Fruit fly (Drosophila melanogaster) whole organism, prepupa: ENCODE data around the gene CG9592.

Experiments
- Blimp-1 ChIP-seq: fragments of 200-800 bp; sonication (Bioruptor generic); optimal IDR thresholded peaks from 3 replicates; lab custom pipeline; 2017; ENCODE audit warnings: missing biosample characterization, missing genetic modification characterization, mild to moderate bottlenecking, moderate library complexity, missing genetic modification reagents
- CG10631 ChIP-seq: fragments of 200-800 bp; sonication (Bioruptor generic); optimal IDR thresholded peaks from 2 replicates; lab custom pipeline; 2016; ENCODE audit warnings: missing biosample characterization, missing genetic modification characterization
- CG10669 ChIP-seq: fragments of 200-800 bp; sonication (Bioruptor generic); optimal IDR thresholded peaks from 3 replicates; lab custom pipeline; 2018; ENCODE audit warnings: missing biosample characterization, mild to moderate bottlenecking, missing genetic modification characterization, moderate library complexity
- CG11294 ChIP-seq: fragments of 200-800 bp; sonication (Bioruptor generic); IDR thresholded peaks from 2 replicates; pipeline ENCODE4 v1.3.6; 2022; ENCODE audit warnings: missing biosample characterization, missing genetic modification characterization
- CG11902 ChIP-seq: fragments of 200-800 bp; sonication (Bioruptor generic); optimal IDR thresholded peaks from 3 replicates; lab custom pipeline; 2016; ENCODE audit warnings: missing biosample characterization, missing genetic modification characterization
- CG15336 ChIP-seq: fragments of 200-800 bp; sonication (Bioruptor generic); IDR thresholded peaks from 2 replicates; pipeline ENCODE4 v1.3.6; 2022; ENCODE audit warnings: missing biosample characterization, missing genetic modification characterization
- CG1621 ChIP-seq: fragments of 200-800 bp; sonication (Bioruptor generic); optimal IDR thresholded peaks from 3 replicates; lab custom pipeline; 2018; ENCODE audit warnings: missing biosample characterization, mild to moderate bottlenecking, missing genetic modification characterization
- CG16779 ChIP-seq: fragments of 200-800 bp; sonication (Bioruptor generic); optimal IDR thresholded peaks from 3 replicates; lab custom pipeline; 2017; ENCODE audit warnings: missing biosample characterization, mild to moderate bottlenecking, missing genetic modification characterization
- CG3032 ChIP-seq: fragments of 200-800 bp; optimal IDR thresholded peaks from 2 replicates; lab custom pipeline; 2019; ENCODE audit warnings: missing biosample characterization, mild to moderate bottlenecking, missing genetic modification characterization, moderate library complexity
- CG31627 ChIP-seq: fragments of 200-800 bp; sonication (Bioruptor generic); optimal IDR thresholded peaks from 3 replicates; lab custom pipeline; 2016; ENCODE audit warnings: missing biosample characterization, missing genetic modification characterization
- CG32006 ChIP-seq: fragments of 200-800 bp; sonication (Bioruptor generic); optimal IDR thresholded peaks from 3 replicates; lab custom pipeline; 2017; ENCODE audit warnings: missing biosample characterization, mild to moderate bottlenecking, missing genetic modification characterization
- CG34406 ChIP-seq: fragments of 200-800 bp; sonication (Bioruptor generic); optimal IDR thresholded peaks from 3 replicates; lab custom pipeline; 2016; ENCODE audit warnings: missing biosample characterization, missing genetic modification characterization
- CG3919 ChIP-seq: fragments of 200-800 bp; sonication (Bioruptor generic); optimal IDR thresholded peaks from 3 replicates; lab custom pipeline; 2016; ENCODE audit warnings: missing biosample characterization, missing genetic modification characterization
- CG4318 ChIP-seq: fragments of 200-800 bp; sonication (Bioruptor generic); optimal IDR thresholded peaks from 3 replicates; lab custom pipeline; 2017; ENCODE audit warnings: missing biosample characterization, mild to moderate bottlenecking, missing genetic modification characterization
- CG6163 ChIP-seq: fragments of 200-800 bp; sonication (Bioruptor generic); IDR thresholded peaks from 3 replicates; pipeline ENCODE4 v1.3.6; 2022; ENCODE audit warnings: missing biosample characterization, missing genetic modification characterization
- CG6276 ChIP-seq: fragments of 200-800 bp; sonication (Bioruptor generic); optimal IDR thresholded peaks from 2 replicates; lab custom pipeline; 2017; ENCODE audit warnings: missing biosample characterization, mild to moderate bottlenecking, missing genetic modification characterization
- CG6792 ChIP-seq: fragments of 200-800 bp; sonication (Bioruptor generic); optimal IDR thresholded peaks from 3 replicates; lab custom pipeline; 2016; ENCODE audit warnings: missing biosample characterization, missing genetic modification characterization
- CG6854 ChIP-seq: fragments of 200-800 bp; sonication (Bioruptor generic); optimal IDR thresholded peaks from 2 replicates; lab custom pipeline; 2017; ENCODE audit warnings: missing biosample characterization, mild to moderate bottlenecking, missing genetic modification characterization
- CG7368 ChIP-seq: fragments of 200-800 bp; sonication (Bioruptor generic); optimal IDR thresholded peaks from 3 replicates; lab custom pipeline; 2016; ENCODE audit warnings: missing biosample characterization, missing genetic modification characterization
- CG8119 ChIP-seq: fragments of 200-800 bp; sonication (Bioruptor generic); IDR thresholded peaks from 3 replicates; pipeline ENCODE4 v1.3.6; 2022; ENCODE audit warnings: missing biosample characterization, missing genetic modification characterization
- CG8319 ChIP-seq: fragments of 200-800 bp; sonication (Bioruptor generic); optimal IDR thresholded peaks from 3 replicates; lab custom pipeline; 2016; ENCODE audit warnings: missing biosample characterization, missing genetic modification characterization
- CG8632 ChIP-seq: fragments of 200-800 bp; sonication (Bioruptor generic); optimal IDR thresholded peaks from 3 replicates; lab custom pipeline; 2016; ENCODE audit warnings: missing biosample characterization, missing genetic modification characterization
- Eip75B ChIP-seq: fragments of 200-800 bp; sonication (Bioruptor generic); optimal IDR thresholded peaks from 3 replicates; lab custom pipeline; 2016; ENCODE audit warnings: missing biosample characterization, missing genetic modification characterization
- Eip78C ChIP-seq: fragments of 200-800 bp; sonication (Bioruptor generic); peaks from one replicate; lab custom pipeline; 2016; ENCODE audit warnings: missing biosample characterization, missing genetic modification characterization
- Eip93F ChIP-seq: fragments of 200-800 bp; sonication (Bioruptor generic); optimal IDR thresholded peaks from 2 replicates; lab custom pipeline; 2016; ENCODE audit warnings: missing biosample characterization, mild to moderate bottlenecking, missing genetic modification characterization
- Ets96B ChIP-seq: fragments of 200-800 bp; optimal IDR thresholded peaks from 2 replicates; lab custom pipeline; 2019; ENCODE audit warnings: missing biosample characterization, mild to moderate bottlenecking, missing genetic modification characterization, moderate library complexity
- Gug ChIP-seq: fragments of 200-800 bp; sonication (Bioruptor generic); IDR thresholded peaks from 2 replicates; pipeline ENCODE4 v1.3.6; 2022; ENCODE audit warnings: missing biosample characterization, missing genetic modification characterization
- Hr39 ChIP-seq: fragments of 200-800 bp; sonication (Bioruptor generic); optimal IDR thresholded peaks from 2 replicates; lab custom pipeline; 2016; ENCODE audit warnings: missing biosample characterization, missing genetic modification characterization
- Hr4 ChIP-seq: fragments of 200-800 bp; sonication (Bioruptor generic); optimal IDR thresholded peaks from 3 replicates; lab custom pipeline; 2016; ENCODE audit warnings: missing biosample characterization, missing genetic modification characterization
- Lpt ChIP-seq: fragments of 200-800 bp; sonication (Bioruptor generic); optimal IDR thresholded peaks from 3 replicates; lab custom pipeline; 2016; ENCODE audit warnings: missing biosample characterization, missing genetic modification characterization
- Met ChIP-seq: fragments of 200-800 bp; sonication (Bioruptor generic); optimal IDR thresholded peaks from 3 replicates; lab custom pipeline; 2016; ENCODE audit warnings: missing biosample characterization, missing genetic modification characterization
- OdsH ChIP-seq: fragments of 200-800 bp; sonication (Bioruptor generic); optimal IDR thresholded peaks from 3 replicates; lab custom pipeline; 2016; ENCODE audit warnings: missing biosample characterization, missing genetic modification characterization
- Smox ChIP-seq: fragments of 200-800 bp; sonication (Bioruptor generic); optimal IDR thresholded peaks from 3 replicates; lab custom pipeline; 2016; ENCODE audit warnings: missing biosample characterization, missing genetic modification characterization
- Sox15 ChIP-seq: fragments of 200-800 bp; sonication (Bioruptor generic); optimal IDR thresholded peaks from 3 replicates; lab custom pipeline; 2016; ENCODE audit warnings: missing biosample characterization, missing genetic modification characterization
- acj6 ChIP-seq: fragments of 200-800 bp; sonication (Bioruptor generic); optimal IDR thresholded peaks from 3 replicates; lab custom pipeline; 2016; ENCODE audit warnings: missing biosample characterization, missing genetic modification characterization
- cyc ChIP-seq: fragments of 200-800 bp; sonication (Bioruptor generic); optimal IDR thresholded peaks from 3 replicates; lab custom pipeline; 2016; ENCODE audit warnings: missing biosample characterization, missing genetic modification characterization
- dsx ChIP-seq: fragments of 200-800 bp; optimal IDR thresholded peaks from 3 replicates; lab custom pipeline; 2019; ENCODE audit warnings: missing biosample characterization, mild to moderate bottlenecking, missing genetic modification characterization, moderate library complexity; ENCODE audit not compliant: poor library complexity, severe bottlenecking
- eg ChIP-seq: fragments of 200-800 bp; sonication (Bioruptor generic); IDR thresholded peaks from 3 replicates; pipeline ENCODE4 v1.3.6; 2022; ENCODE audit warnings: missing biosample characterization, missing genetic modification characterization
- esn ChIP-seq: fragments of 200-800 bp; sonication (Bioruptor generic); optimal IDR thresholded peaks from 2 replicates; lab custom pipeline; 2016; ENCODE audit warnings: missing biosample characterization, mild to moderate bottlenecking, missing genetic modification characterization, moderate library complexity
- fd59A ChIP-seq: fragments of 200-800 bp; sonication (Bioruptor generic); optimal IDR thresholded peaks from 2 replicates; lab custom pipeline; 2017; ENCODE audit warnings: missing biosample characterization, mild to moderate bottlenecking, missing genetic modification characterization, missing genetic modification reagents
- fkh ChIP-seq: fragments of 200-800 bp; sonication (Bioruptor generic); optimal IDR thresholded peaks from 3 replicates; lab custom pipeline; 2017; ENCODE audit warnings: missing biosample characterization, mild to moderate bottlenecking, missing genetic modification characterization, moderate library complexity
- lz ChIP-seq: fragments of 200-800 bp; sonication (Bioruptor generic); optimal IDR thresholded peaks from 3 replicates; lab custom pipeline; 2016; ENCODE audit warnings: missing biosample characterization, missing genetic modification characterization
- net ChIP-seq: fragments of 200-800 bp; sonication (Bioruptor generic); optimal IDR thresholded peaks from 3 replicates; lab custom pipeline; 2016; ENCODE audit warnings: missing biosample characterization, missing genetic modification characterization
- pdm3 ChIP-seq: fragments of 200-800 bp; sonication (Bioruptor generic); optimal IDR thresholded peaks from 3 replicates; lab custom pipeline; 2016; ENCODE audit warnings: missing biosample characterization, missing genetic modification characterization
- salr ChIP-seq, 2 experiments: fragments of 200-800 bp; sonication (Bioruptor generic); optimal IDR thresholded peaks; 3 replicates each; lab custom pipeline; 2016 to 2018; ENCODE audit warnings: missing biosample characterization in 2 of 2, missing genetic modification characterization in 2 of 2, mild to moderate bottlenecking in 1 of 2
- svp ChIP-seq: fragments of 200-800 bp; sonication (Bioruptor generic); peaks from one replicate; lab custom pipeline; 2016; ENCODE audit warnings: missing biosample characterization, missing genetic modification characterization
- topi ChIP-seq: fragments of 200-800 bp; sonication (Bioruptor generic); optimal IDR thresholded peaks from 3 replicates; lab custom pipeline; 2016; ENCODE audit warnings: missing biosample characterization, missing genetic modification characterization
- vri ChIP-seq: fragments of 200-800 bp; sonication (Bioruptor generic); optimal IDR thresholded peaks from 3 replicates; lab custom pipeline; 2016; ENCODE audit warnings: missing biosample characterization, mild to moderate bottlenecking, missing genetic modification characterization

CG9592 gene

dm6 chr3L:14537435-14537991 lies 19.9 kb downstream of the CG9592 start, which contains the start of gene Mpcp2 (continued):
- TF ChIP-seq vri (GFP tag; lab: Kevin White, UChicago) (peak; percentile 100), Eip78C (GFP tag; lab: Kevin White, UChicago) (peak; percentile 61), Hr4 (no peak), cyc (no peak), CG7368 (no peak), eg (GFP tag; lab: Robert Waterston, UW) (0 out of 3 replicates have a peak, but pooled peaks have one; percentile 8), topi (peak; percentile 22), CG4318 (GFP tag; lab: Kevin White, UChicago) (no peak), Gug (no peak), CG11902 (GFP tag; lab: Kevin White, UChicago) (no peak), Blimp-1 (GFP tag; lab: Kevin White, UChicago) (no peak), CG8119 (GFP tag; lab: Robert Waterston, UW) (peak; percentile 42; the same call in 2 of the 3 replicates), CG15336 (0 out of 2 replicates have a peak, but pooled peaks have one; percentile 9), CG32006 (GFP tag; lab: Kevin White, UChicago) (no peak), CG3032 (peak; percentile 20)
- TF ChIP-seq, all 60 proteins: peak for 18

DNA sequence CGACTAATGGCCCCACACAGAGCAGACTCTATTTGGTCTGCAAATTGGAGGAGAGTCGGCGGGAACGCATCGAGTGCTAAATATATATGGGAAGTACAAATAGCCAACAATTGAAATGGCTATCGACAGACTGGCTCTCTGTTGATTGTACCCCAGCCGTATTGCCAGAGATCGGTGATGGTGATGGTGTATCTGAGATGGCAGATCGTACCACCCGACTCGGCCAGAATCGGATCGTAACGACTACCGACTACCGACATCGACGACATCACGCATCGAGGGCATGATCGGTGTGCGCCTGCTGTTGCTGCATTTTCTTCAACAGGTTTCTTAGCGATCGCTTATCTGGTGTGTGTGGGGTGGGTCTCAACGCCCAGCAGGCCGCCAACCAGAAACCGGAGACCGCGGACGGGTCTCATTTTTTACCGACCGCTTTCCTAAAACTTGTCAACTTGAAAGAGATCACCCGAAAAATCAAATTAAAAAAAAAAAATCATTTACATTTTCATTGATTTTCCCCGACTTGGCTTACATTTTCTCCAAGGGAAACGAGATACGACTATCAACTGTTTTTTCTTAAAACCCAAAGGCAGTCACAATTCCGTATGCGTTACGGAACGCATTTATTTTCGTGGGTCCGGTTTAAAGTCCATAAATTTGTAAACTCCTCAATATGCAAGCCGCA lies 26.5 kb downstream of the CG9592 start:
- TF ChIP-seq Hr39 (GFP tag; lab: Kevin White, UChicago) (no peak), Sox15 (no peak), CG8632 (peak; percentile 52), Met (GFP tag; lab: Kevin White, UChicago) (peak; percentile 1), lz (GFP tag; lab: Kevin White, UChicago) (no peak), Ets96B (tag; lab: Kevin White, UChicago) (peak; percentile 48), CG3919 (GFP tag; lab: Kevin White, UChicago) (peak; percentile 75), net (GFP tag; lab: Kevin White, UChicago) (peak; percentile 68), salr (GFP tag; optimal IDR thresholded peaks at IDR 0.05; lab: Kevin White, UChicago) (peak in 1 of 2 experiments; percentile 84), esn (peak; percentile 22), OdsH (peak; percentile 55), Hr4 (peak; percentile 23), CG15336 (peak; percentile 46; the same call in 1 of the 2 replicates), fkh (GFP tag; lab: Kevin White, UChicago) (peak; percentile 83), CG6792 (GFP tag; lab: Kevin White, UChicago) (peak; percentile 48), pdm3 (GFP tag; lab: Kevin White, UChicago) (peak; percentile 39), CG31627 (no peak), Eip78C (GFP tag; lab: Kevin White, UChicago) (peak; percentile 83), CG6163 (GFP tag; lab: Robert Waterston, UW) (peak; percentile 64; the same call in 2 of the 3 replicates), CG1621 (tag; lab: Kevin White, UChicago) (peak; percentile 86), cyc (no peak), svp (GFP tag; lab: Kevin White, UChicago) (peak; percentile 71), Eip75B (GFP tag; lab: Kevin White, UChicago) (peak; percentile 48), Eip93F (GFP tag; lab: Kevin White, UChicago) (no peak), Lpt (peak; percentile 3), CG10631 (peak; percentile 86), acj6 (GFP tag; lab: Kevin White, UChicago) (peak; percentile 58), CG6854 (GFP tag; lab: Kevin White, UChicago) (peak; percentile 47), CG16779 (tag; lab: Kevin White, UChicago) (no peak), CG8319 (GFP tag; lab: Kevin White, UChicago) (peak; percentile 44), vri (GFP tag; lab: Kevin White, UChicago) (peak; percentile 60), CG11294 (GFP tag; lab: Robert Waterston, UW) (no peak; the same call in 1 of the 2 replicates), Blimp-1 (GFP tag; lab: Kevin White, UChicago) (no peak), eg (GFP tag; lab: Robert Waterston, UW) (no peak; the same call in 2 of the 3 replicates), CG6276 (GFP tag; lab: Kevin White, UChicago) (no peak), dsx (peak; percentile 52), topi (peak; percentile 20), CG10669 (GFP tag; lab: Kevin White, UChicago) (peak; percentile 83), Smox (GFP tag; lab: Kevin White, UChicago) (peak; percentile 8), CG34406 (peak; percentile 24), fd59A (GFP tag; lab: Kevin White, UChicago) (peak; percentile 64)
